Worm (Caenorhabditis elegans) whole organism, late embryonic: ENCODE measurements around the gene taf-9.

Experiments used
- C08G9.2 ChIP-seq: sonication (generic microtip); optimal IDR thresholded peaks from 2 replicates; lab custom pipeline; 2016; ENCODE audit warnings: mild to moderate bottlenecking, missing genetic modification characterization, moderate library complexity, missing compliant biosample characterization
- F13H6.1 ChIP-seq: sonication (generic microtip); optimal IDR thresholded peaks from 2 replicates; lab custom pipeline; 2016; ENCODE audit warnings: missing genetic modification characterization, missing compliant biosample characterization
- K09A11.1 ChIP-seq: sonication (generic microtip); optimal IDR thresholded peaks from 2 replicates; lab custom pipeline; 2017; ENCODE audit warnings: antibody characterized with exemption, mild to moderate bottlenecking, missing genetic modification characterization, missing compliant biosample characterization; ENCODE audit not compliant: insufficient read depth
- Y22D7AL.16 ChIP-seq: sonication (generic microtip); optimal IDR thresholded peaks from 2 replicates; lab custom pipeline; 2016; ENCODE audit warnings: missing genetic modification characterization, missing compliant biosample characterization
- ahr-1 ChIP-seq: sonication (generic microtip); optimal IDR thresholded peaks from 2 replicates; lab custom pipeline; 2016; ENCODE audit warnings: missing genetic modification characterization, missing compliant biosample characterization
- ceh-19 ChIP-seq: fragments of 200-800 bp; sonication (Bioruptor generic); optimal IDR thresholded peaks from 2 replicates; lab custom pipeline; 2018; ENCODE audit warnings: mild to moderate bottlenecking, missing genetic modification characterization, missing compliant biosample characterization
- ceh-22 ChIP-seq: sonication (generic microtip); optimal IDR thresholded peaks from 2 replicates; lab custom pipeline; 2017; ENCODE audit warnings: missing biosample characterization, missing genetic modification characterization
- ceh-30 ChIP-seq: fragments of 150-350 bp; optimal IDR thresholded peaks from 2 replicates; lab custom pipeline; 2014; ENCODE audit warnings: missing biosample characterization, missing genetic modification characterization
- ceh-31 ChIP-seq: sonication (generic microtip); optimal IDR thresholded peaks from 2 replicates; lab custom pipeline; 2016; ENCODE audit warnings: missing genetic modification characterization, missing compliant biosample characterization
- ceh-45 ChIP-seq: fragments of 200-800 bp; sonication (Bioruptor generic); IDR thresholded peaks from 2 replicates; pipeline ENCODE4 v1.3.6; 2022; ENCODE audit warnings: missing genetic modification reagents, missing genetic modification characterization, missing compliant biosample characterization
- ceh-48 ChIP-seq: sonication (generic microtip); optimal IDR thresholded peaks from 2 replicates; lab custom pipeline; 2016; ENCODE audit warnings: missing genetic modification characterization, inconsistent platforms, missing compliant biosample characterization
- ceh-6 ChIP-seq: fragments of 200-800 bp; sonication (Bioruptor generic); optimal IDR thresholded peaks from 2 replicates; lab custom pipeline; 2018; ENCODE audit warnings: mild to moderate bottlenecking, missing genetic modification characterization, missing compliant biosample characterization
- che-1 ChIP-seq: sonication (generic microtip); optimal IDR thresholded peaks from 2 replicates; lab custom pipeline; 2016; ENCODE audit warnings: mild to moderate bottlenecking, missing genetic modification characterization, missing compliant biosample characterization
- dve-1 ChIP-seq: sonication (generic microtip); optimal IDR thresholded peaks from 2 replicates; lab custom pipeline; 2017; ENCODE audit warnings: antibody characterized with exemption, mild to moderate bottlenecking, missing genetic modification characterization, missing compliant biosample characterization
- elt-2 ChIP-seq: sonication (generic microtip); optimal IDR thresholded peaks from 2 replicates; lab custom pipeline; 2016; ENCODE audit warnings: missing genetic modification reagents, missing genetic modification characterization, missing compliant biosample characterization
- elt-4 ChIP-seq: sonication (generic microtip); optimal IDR thresholded peaks from 2 replicates; lab custom pipeline; 2016; ENCODE audit warnings: missing genetic modification characterization, missing compliant biosample characterization
- ets-4 ChIP-seq: sonication (generic microtip); optimal IDR thresholded peaks from 2 replicates; lab custom pipeline; 2016; ENCODE audit warnings: missing genetic modification characterization, missing compliant biosample characterization
- fax-1 ChIP-seq: sonication (generic microtip); optimal IDR thresholded peaks from 2 replicates; lab custom pipeline; 2016; ENCODE audit warnings: missing genotype, missing genetic modification characterization, missing compliant biosample characterization
- fkh-6 ChIP-seq: sonication (generic microtip); optimal IDR thresholded peaks from 2 replicates; lab custom pipeline; 2016; ENCODE audit warnings: missing genetic modification characterization, missing compliant biosample characterization
- gmeb-2 ChIP-seq: sonication (generic microtip); optimal IDR thresholded peaks from 2 replicates; lab custom pipeline; 2016; ENCODE audit warnings: missing genetic modification characterization, inconsistent platforms, missing compliant biosample characterization
- hlh-13 ChIP-seq: fragments of 200-800 bp; sonication (Bioruptor generic); optimal IDR thresholded peaks from 2 replicates; lab custom pipeline; 2018; ENCODE audit warnings: mild to moderate bottlenecking, missing genetic modification characterization, missing compliant biosample characterization
- hlh-15 ChIP-seq: sonication (generic microtip); optimal IDR thresholded peaks from 2 replicates; lab custom pipeline; 2016; ENCODE audit warnings: missing genetic modification characterization, missing compliant biosample characterization
- hlh-30 ChIP-seq: sonication (generic microtip); optimal IDR thresholded peaks from 2 replicates; lab custom pipeline; 2017; ENCODE audit warnings: antibody characterized with exemption, missing genetic modification characterization, missing compliant biosample characterization; ENCODE audit not compliant: insufficient read depth
- hlh-8 ChIP-seq: sonication (generic microtip); optimal IDR thresholded peaks from 2 replicates; lab custom pipeline; 2016; ENCODE audit warnings: missing genotype, missing genetic modification characterization, missing compliant biosample characterization
- mec-3 ChIP-seq: sonication (generic microtip); optimal IDR thresholded peaks from 2 replicates; lab custom pipeline; 2016; ENCODE audit warnings: borderline replicate concordance, missing genetic modification characterization, missing compliant biosample characterization
- nfya-1 ChIP-seq: sonication (generic microtip); optimal IDR thresholded peaks from 2 replicates; lab custom pipeline; 2017; ENCODE audit warnings: missing genetic modification characterization, mild to moderate bottlenecking, missing compliant biosample characterization, antibody characterized with exemption, moderate library complexity
- nhr-11 ChIP-seq: fragments of 150-350 bp; optimal IDR thresholded peaks from 2 replicates; lab custom pipeline; 2014; ENCODE audit warnings: missing biosample characterization, missing genetic modification characterization
- nhr-232 ChIP-seq: sonication (generic microtip); optimal IDR thresholded peaks from 2 replicates; lab custom pipeline; 2016; ENCODE audit warnings: missing genetic modification characterization, missing compliant biosample characterization
- npax-4 ChIP-seq: sonication (generic microtip); optimal IDR thresholded peaks from 2 replicates; lab custom pipeline; 2016; ENCODE audit warnings: missing genetic modification characterization, missing compliant biosample characterization
- pat-9 ChIP-seq: fragments of 200-800 bp; sonication (Bioruptor generic); optimal IDR thresholded peaks from 2 replicates; lab custom pipeline; 2018; ENCODE audit warnings: mild to moderate bottlenecking, missing genetic modification characterization, moderate library complexity, missing compliant biosample characterization
- pax-1 ChIP-seq: fragments of 150-350 bp; optimal IDR thresholded peaks from 2 replicates; lab custom pipeline; 2014; ENCODE audit warnings: missing biosample characterization, missing genetic modification characterization
- pha-2 ChIP-seq: sonication (generic microtip); optimal IDR thresholded peaks from 2 replicates; lab custom pipeline; 2017; ENCODE audit warnings: mild to moderate bottlenecking, missing genetic modification characterization, missing compliant biosample characterization
- pros-1 ChIP-seq: fragments of 150-350 bp; optimal IDR thresholded peaks from 2 replicates; lab custom pipeline; 2014; ENCODE audit warnings: missing biosample characterization, missing genetic modification reagents, missing genetic modification characterization
- ref-2 ChIP-seq: sonication (generic microtip); optimal IDR thresholded peaks from 2 replicates; lab custom pipeline; 2016; ENCODE audit warnings: missing genetic modification characterization, missing compliant biosample characterization
- sox-2 ChIP-seq: fragments of 200-800 bp; sonication (Bioruptor generic); IDR thresholded peaks from 2 replicates; pipeline ENCODE4 v1.3.6; 2022; ENCODE audit warnings: missing genetic modification reagents, missing genetic modification characterization, missing compliant biosample characterization
- tbx-7 ChIP-seq: sonication (generic microtip); optimal IDR thresholded peaks from 2 replicates; lab custom pipeline; 2016; ENCODE audit warnings: missing genotype, missing genetic modification characterization, missing compliant biosample characterization
- ttx-3 ChIP-seq: sonication (generic microtip); optimal IDR thresholded peaks from 2 replicates; lab custom pipeline; 2016; ENCODE audit warnings: missing genetic modification reagents, missing genetic modification characterization, missing compliant biosample characterization
- unc-3 ChIP-seq, 2 experiments: fragments of 200-800 bp in 1 of 2; sonication (Bioruptor generic) in 1 of 2; sonication (generic microtip) in 1 of 2; conservative IDR thresholded peaks in 1 of 2; optimal IDR thresholded peaks in 1 of 2; 2 replicates each; pipeline versions ENCODE4 v1.3.6 to Lab custom; 2016 to 2022; ENCODE audit warnings: missing compliant biosample characterization in 2 of 2, missing genetic modification characterization in 2 of 2, missing genetic modification reagents in 1 of 2
- unc-42 ChIP-seq: sonication (generic microtip); optimal IDR thresholded peaks from 2 replicates; lab custom pipeline; 2016; ENCODE audit warnings: missing genotype, missing genetic modification characterization, missing compliant biosample characterization
- unc-86 ChIP-seq: sonication (generic microtip); optimal IDR thresholded peaks from 2 replicates; lab custom pipeline; 2016; ENCODE audit warnings: missing genetic modification characterization, missing compliant biosample characterization
- zip-5 ChIP-seq: sonication (generic microtip); optimal IDR thresholded peaks from 2 replicates; lab custom pipeline; 2016; ENCODE audit warnings: missing genetic modification characterization, missing compliant biosample characterization
- ztf-16 ChIP-seq: sonication (generic microtip); optimal IDR thresholded peaks from 2 replicates; lab custom pipeline; 2017; ENCODE audit warnings: missing genetic modification characterization, missing compliant biosample characterization

Gene taf-9

DNA sequence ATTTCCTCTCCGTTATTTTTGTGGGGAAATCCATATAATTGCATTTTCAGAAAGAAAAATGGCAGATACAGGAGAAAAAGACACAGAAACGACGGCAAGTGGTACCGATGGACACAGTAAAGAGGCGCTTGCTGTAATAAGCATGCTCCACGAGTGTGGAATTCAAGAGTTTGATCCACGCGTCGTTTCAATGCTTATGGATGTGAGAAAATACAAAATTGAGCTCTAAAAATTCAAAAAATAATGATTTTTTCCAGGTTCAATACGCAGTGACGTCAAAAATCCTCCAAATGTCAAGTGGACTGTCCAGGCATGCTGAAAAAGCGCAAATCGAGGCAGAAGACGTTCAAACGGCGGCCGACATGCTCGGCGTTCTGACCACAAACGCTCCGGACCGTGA lies at the start of gene taf-9:
TSS of gene taf-9 (plus strand) at position 51 of the 400 bp plus-strand sequence.
- TF ChIP-seq ref-2 (tag; lab: Kevin White, UChicago), result no peak
- TF ChIP-seq fkh-6 (tag; lab: Kevin White, UChicago), result no peak
- TF ChIP-seq ceh-45, result no peak
- no peak for TF ChIP-seq hlh-13 (GFP tag; lab: Kevin White, UChicago)
- no peak for TF ChIP-seq elt-4 (tag; lab: Kevin White, UChicago)
- TF ChIP-seq ztf-16, result no peak
- TF ChIP-seq ets-4, result no peak
- TF ChIP-seq ceh-31 (tag; lab: Kevin White, UChicago), result no peak

DNA sequence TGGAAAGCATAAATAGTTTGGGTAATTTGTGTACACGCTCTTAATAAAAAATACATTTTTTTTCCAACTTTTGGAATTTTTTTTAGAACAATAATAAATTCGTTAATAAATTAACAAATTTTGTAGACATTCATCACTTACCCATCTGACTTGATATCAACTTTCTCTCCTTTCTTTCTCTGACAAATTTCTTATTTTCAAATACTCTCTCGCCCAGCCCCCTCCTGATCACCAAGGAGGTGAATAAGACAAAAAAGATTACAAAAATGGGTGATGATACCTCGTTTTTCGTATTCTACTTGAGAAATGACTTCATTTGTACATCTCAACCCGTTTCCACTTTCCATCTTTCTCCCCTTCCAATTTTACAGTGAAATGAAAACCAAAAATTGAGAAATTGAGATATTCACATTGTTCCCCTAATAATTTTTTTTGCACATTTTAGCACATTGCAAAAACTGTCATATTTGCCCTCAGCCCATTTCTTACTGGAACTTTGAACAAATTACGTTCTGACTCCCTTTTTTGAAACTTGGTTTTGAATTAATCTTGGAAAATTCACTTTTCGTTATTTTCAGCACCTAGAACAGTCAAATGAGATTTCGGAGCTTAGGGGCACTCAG lies 48.4 kb upstream of the taf-9 start, which contains the start of gene osm-7:
TSS of gene osm-7 (plus strand) at position 573 of the 623 bp plus-strand sequence.
- no peak for TF ChIP-seq ceh-22
- no peak for TF ChIP-seq che-1 (tag; lab: Kevin White, UChicago)
- no peak for TF ChIP-seq ztf-16
- no peak for TF ChIP-seq pax-1 (tag; lab: Kevin White, UChicago)
- no peak for TF ChIP-seq ceh-19 (GFP tag; lab: Kevin White, UChicago)
- no peak for TF ChIP-seq unc-42
- no peak for TF ChIP-seq fax-1 (tag; lab: Kevin White, UChicago)
- TF ChIP-seq C08G9.2 (tag; lab: Kevin White, UChicago), result no peak
- TF ChIP-seq ets-4, result no peak
- TF ChIP-seq, all 69 proteins: peak for 0

DNA sequence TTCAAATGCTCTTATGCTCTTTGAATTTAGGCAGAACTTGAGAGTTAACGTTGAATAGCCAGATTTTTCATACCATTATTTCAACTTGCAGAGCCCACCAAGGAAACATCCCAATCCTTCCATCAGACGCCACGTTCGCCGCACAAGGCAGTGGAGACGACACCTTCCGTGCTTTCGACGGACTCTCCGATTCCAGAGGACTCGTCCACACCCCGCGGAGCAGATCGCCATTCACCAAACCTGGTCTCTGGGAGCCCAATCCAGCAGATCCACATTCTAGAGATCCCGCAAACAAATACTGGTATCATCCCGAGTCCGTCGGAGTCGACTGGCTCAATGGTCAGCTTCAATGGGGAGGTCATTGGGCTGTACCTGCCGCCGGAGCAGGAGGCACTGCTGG lies 44.0 kb upstream of the taf-9 start:
- TF ChIP-seq hlh-30, result no peak
- no peak for TF ChIP-seq hlh-8 (tag; lab: Kevin White, UChicago)
- no peak for TF ChIP-seq nhr-232 (tag; lab: Kevin White, UChicago)
- no peak for TF ChIP-seq ceh-6 (GFP tag; lab: Kevin White, UChicago)
- TF ChIP-seq hlh-15, result no peak
- no peak for TF ChIP-seq mec-3 (tag; lab: Kevin White, UChicago)
- TF ChIP-seq ttx-3, result no peak
- TF ChIP-seq che-1 (tag; lab: Kevin White, UChicago), result no peak
- TF ChIP-seq elt-2 (tag; lab: Kevin White, UChicago), result no peak
- TF ChIP-seq ceh-22, result no peak
- no peak for TF ChIP-seq gmeb-2
- no peak for TF ChIP-seq dve-1 (tag; lab: Kevin White, UChicago)
- TF ChIP-seq unc-86 (tag; lab: Kevin White, UChicago), result no peak
- TF ChIP-seq npax-4 (tag; lab: Kevin White, UChicago), result no peak
- TF ChIP-seq pros-1 (tag; lab: Kevin White, UChicago), result no peak
- TF ChIP-seq ceh-45, result no peak
- no peak for TF ChIP-seq tbx-7

DNA sequence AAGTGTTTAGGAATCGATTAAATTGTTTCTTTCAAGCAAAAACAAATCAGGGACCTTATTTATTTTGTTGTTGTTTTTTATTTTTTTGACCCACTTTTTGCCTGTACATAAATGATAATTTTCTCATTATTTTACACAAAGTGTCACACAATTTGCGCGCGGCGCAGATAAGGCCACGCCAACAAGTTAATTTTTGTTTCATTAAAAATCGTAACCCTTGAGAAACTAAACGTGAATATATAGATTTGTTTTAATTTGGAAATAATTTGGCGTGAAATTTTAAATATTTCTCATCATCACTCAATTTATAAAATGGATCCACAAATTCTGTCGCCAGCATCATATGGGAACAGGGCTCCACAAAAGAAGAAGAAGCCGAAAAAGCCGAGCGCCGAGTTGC lies 43.5 kb upstream of the taf-9 start, which contains the start of gene T05D4.5:
TSS of gene T05D4.5 (plus strand) at position 301 of the 400 bp plus-strand sequence.
- TF ChIP-seq nfya-1 (tag; lab: Kevin White, UChicago) (no peak), ref-2 (tag; lab: Kevin White, UChicago) (no peak), elt-2 (tag; lab: Kevin White, UChicago) (no peak), sox-2 (GFP tag; lab: Robert Waterston, UW) (no peak), hlh-30 (no peak), pha-2 (tag; lab: Kevin White, UChicago) (no peak), unc-3 (GFP tag; conservative IDR thresholded peaks at IDR 0.05; lab: Robert Waterston, UW) (no peak), unc-3 (tag; optimal IDR thresholded peaks at IDR 0.05; lab: Kevin White, UChicago) (no peak), pat-9 (tag; lab: Kevin White, UChicago) (no peak), zip-5 (no peak), mec-3 (tag; lab: Kevin White, UChicago) (no peak), npax-4 (tag; lab: Kevin White, UChicago) (no peak), F13H6.1 (tag; lab: Kevin White, UChicago) (no peak), K09A11.1 (tag; lab: Kevin White, UChicago) (no peak), Y22D7AL.16 (tag; lab: Kevin White, UChicago) (no peak), ahr-1 (tag; lab: Kevin White, UChicago) (no peak), ttx-3 (no peak), ceh-30 (tag; lab: Kevin White, UChicago) (no peak), nhr-11 (tag; lab: Kevin White, UChicago) (no peak), hlh-15 (no peak), ceh-48 (no peak)
